Worm (Caenorhabditis elegans) whole organism, midembryonic: Measurements from ENCODE around the gene D2062.5.
"Not testable (repeated sequence)": the region's sequence is repeated elsewhere in the genome, so short reads cannot be mapped to it uniquely, and the experiment has no call there.

Experiments
- T22C8.4 ChIP-seq: fragments of 200-800 bp; sonication (Bioruptor generic); IDR thresholded peaks from 2 replicates; pipeline ENCODE4 v1.3.6; 2022; ENCODE audit warnings: missing genetic modification characterization, missing compliant biosample characterization
- cog-1 ChIP-seq: sonication (generic microtip); optimal IDR thresholded peaks from 2 replicates; lab custom pipeline; 2016; ENCODE audit warnings: missing genetic modification characterization, missing compliant biosample characterization
- flt-1 ChIP-seq: fragments of 200-800 bp; sonication (Bioruptor generic); IDR thresholded peaks from 2 replicates; pipeline ENCODE4 v1.3.6; 2022; ENCODE audit warnings: missing genetic modification characterization, missing compliant biosample characterization
- klf-2 ChIP-seq: fragments of 200-800 bp; sonication (Bioruptor generic); conservative IDR thresholded peaks from 2 replicates; pipeline ENCODE4 v1.3.6; 2022; ENCODE audit warnings: missing genetic modification reagents, missing genetic modification characterization, missing compliant biosample characterization
- med-1 ChIP-seq: sonication (generic microtip); optimal IDR thresholded peaks from 2 replicates; lab custom pipeline; 2017; ENCODE audit warnings: missing genetic modification characterization, mild to moderate bottlenecking, missing compliant biosample characterization, antibody characterized with exemption, missing genetic modification reagents; ENCODE audit not compliant: insufficient read depth
- ref-1 ChIP-seq: fragments of 200-800 bp; sonication (Bioruptor generic); conservative IDR thresholded peaks from 2 replicates; pipeline ENCODE4 v1.3.6; 2022; ENCODE audit warnings: missing genetic modification reagents, missing genetic modification characterization, missing compliant biosample characterization
- tab-1 ChIP-seq: fragments of 200-800 bp; sonication (Bioruptor generic); IDR thresholded peaks from 2 replicates; pipeline ENCODE4 v1.3.6; 2022; ENCODE audit warnings: missing genetic modification characterization, missing compliant biosample characterization
- ztf-23 ChIP-seq: fragments of 200-800 bp; sonication (Bioruptor generic); IDR thresholded peaks from 2 replicates; pipeline ENCODE4 v1.3.6; 2022; ENCODE audit warnings: missing genetic modification reagents, missing genetic modification characterization, missing compliant biosample characterization
- ztf-29 ChIP-seq: fragments of 200-800 bp; sonication (Bioruptor generic); IDR thresholded peaks from 2 replicates; pipeline ENCODE4 v1.3.6; 2022; ENCODE audit warnings: missing genetic modification reagents, missing genetic modification characterization, missing compliant biosample characterization

The D2062.5 gene

ce11 chrII:2622480-2622879 lies at the start of gene D2062.5:
D2062.5 (plus strand) TSS chrII:2622780.
- TF ChIP-seq cog-1 (tag; lab: Kevin White, UChicago): no peak
- no peak for TF ChIP-seq ref-1 (GFP tag; lab: Robert Waterston, UW)
- TF ChIP-seq tab-1 (GFP tag; lab: Robert Waterston, UW): no peak
- no peak for TF ChIP-seq flt-1 (GFP tag; lab: Robert Waterston, UW)
- TF ChIP-seq ztf-23: no peak
- no peak for TF ChIP-seq ztf-29
- TF ChIP-seq klf-2 (GFP tag; lab: Robert Waterston, UW): no peak

ce11 chrII:2578216-2578615 lies 44.4 kb upstream of the D2062.5 start:
- TF ChIP-seq klf-2 (GFP tag; lab: Robert Waterston, UW) (no peak), med-1 (GFP tag; lab: Kevin White, UChicago) (no peak), ztf-23 (no peak), T22C8.4 (GFP tag; lab: Robert Waterston, UW) (no peak), ztf-29 (no peak), flt-1 (GFP tag; lab: Robert Waterston, UW) (no peak), ref-1 (GFP tag; lab: Robert Waterston, UW) (no peak), cog-1 (tag; lab: Kevin White, UChicago) (no peak), tab-1 (GFP tag; lab: Robert Waterston, UW) (no peak)

ce11 chrII:2583044-2583443 lies 39.5 kb upstream of the D2062.5 start, which contains the start of gene sri-74:
sri-74 (minus strand) TSS chrII:2583144.
- no peak for TF ChIP-seq ref-1 (GFP tag; lab: Robert Waterston, UW)
- TF ChIP-seq tab-1 (GFP tag; lab: Robert Waterston, UW): no peak
- no peak for TF ChIP-seq ztf-29
- TF ChIP-seq flt-1 (GFP tag; lab: Robert Waterston, UW): no peak

ce11 chrII:2585493-2585892 lies 37.1 kb upstream of the D2062.5 start, which contains the start of gene sri-36:
sri-36 (minus strand) TSS chrII:2585593.
- no peak for TF ChIP-seq klf-2 (GFP tag; lab: Robert Waterston, UW)
- no peak for TF ChIP-seq tab-1 (GFP tag; lab: Robert Waterston, UW)
- no peak for TF ChIP-seq T22C8.4 (GFP tag; lab: Robert Waterston, UW)
- no peak for TF ChIP-seq ztf-29
- no peak for TF ChIP-seq cog-1 (tag; lab: Kevin White, UChicago)
- no peak for TF ChIP-seq med-1 (GFP tag; lab: Kevin White, UChicago)
- no peak for TF ChIP-seq flt-1 (GFP tag; lab: Robert Waterston, UW)
- TF ChIP-seq ref-1 (GFP tag; lab: Robert Waterston, UW): no peak
- TF ChIP-seq ztf-23: no peak

ce11 chrII:2586861-2587554 lies 35.6 kb upstream of the D2062.5 start, which contains the start of the genes F33H12.7 and sri-39:
F33H12.7 (minus strand) TSS chrII:2586911.
sri-39 (plus strand) TSS chrII:2587504.
- TF ChIP-seq ztf-29 (no peak), ref-1 (GFP tag; lab: Robert Waterston, UW) (no peak), tab-1 (GFP tag; lab: Robert Waterston, UW) (no peak), med-1 (GFP tag; lab: Kevin White, UChicago) (no peak), ztf-23 (no peak), flt-1 (GFP tag; lab: Robert Waterston, UW) (no peak), cog-1 (tag; lab: Kevin White, UChicago) (no peak)

- TF ChIP-seq flt-1 (GFP tag; lab: Robert Waterston, UW); cog-1 (tag; lab: Kevin White, UChicago); tab-1 (GFP tag; lab: Robert Waterston, UW): not testable (repeated sequence)
Measured at ce11 chrII:2600176-2600575, 22.4 kb upstream of the D2062.5 start, which contains the start of gene F33H12.1. F33H12.1 (plus strand) TSS chrII:2600476.

- TF ChIP-seq flt-1 (GFP tag; lab: Robert Waterston, UW): no peak
- TF ChIP-seq T22C8.4 (GFP tag; lab: Robert Waterston, UW): no peak
- TF ChIP-seq tab-1 (GFP tag; lab: Robert Waterston, UW): no peak
- no peak for TF ChIP-seq ref-1 (GFP tag; lab: Robert Waterston, UW)
- TF ChIP-seq cog-1 (tag; lab: Kevin White, UChicago): no peak
- no peak for TF ChIP-seq med-1 (GFP tag; lab: Kevin White, UChicago)
- TF ChIP-seq ztf-23: no peak
- TF ChIP-seq ztf-29: no peak
- no peak for TF ChIP-seq klf-2 (GFP tag; lab: Robert Waterston, UW)
Measured at ce11 chrII:2600931-2601330, 21.6 kb upstream of the D2062.5 start.

ce11 chrII:2605319-2605718 lies 17.3 kb upstream of the D2062.5 start, which contains the start of gene sri-77:
sri-77 (minus strand) TSS chrII:2605419.
- TF ChIP-seq klf-2 (GFP tag; lab: Robert Waterston, UW): no peak
- TF ChIP-seq tab-1 (GFP tag; lab: Robert Waterston, UW): no peak
- no peak for TF ChIP-seq ref-1 (GFP tag; lab: Robert Waterston, UW)
- TF ChIP-seq T22C8.4 (GFP tag; lab: Robert Waterston, UW): no peak
- TF ChIP-seq ztf-29: no peak

ce11 chrII:2610202-2610912 lies 12.2 kb upstream of the D2062.5 start, which contains the start of gene sri-38:
sri-38 (plus strand) TSS chrII:2610862.
- TF ChIP-seq tab-1 (GFP tag; lab: Robert Waterston, UW) (no peak), flt-1 (GFP tag; lab: Robert Waterston, UW) (no peak), med-1 (GFP tag; lab: Kevin White, UChicago) (no peak), cog-1 (tag; lab: Kevin White, UChicago) (no peak), ztf-29 (no peak), ztf-23 (no peak), ref-1 (GFP tag; lab: Robert Waterston, UW) (no peak), T22C8.4 (GFP tag; lab: Robert Waterston, UW) (no peak), klf-2 (GFP tag; lab: Robert Waterston, UW) (no peak)
